Worm (Caenorhabditis elegans): ENCODE results near the gene cpna-3.

Gene cpna-3

DNA sequence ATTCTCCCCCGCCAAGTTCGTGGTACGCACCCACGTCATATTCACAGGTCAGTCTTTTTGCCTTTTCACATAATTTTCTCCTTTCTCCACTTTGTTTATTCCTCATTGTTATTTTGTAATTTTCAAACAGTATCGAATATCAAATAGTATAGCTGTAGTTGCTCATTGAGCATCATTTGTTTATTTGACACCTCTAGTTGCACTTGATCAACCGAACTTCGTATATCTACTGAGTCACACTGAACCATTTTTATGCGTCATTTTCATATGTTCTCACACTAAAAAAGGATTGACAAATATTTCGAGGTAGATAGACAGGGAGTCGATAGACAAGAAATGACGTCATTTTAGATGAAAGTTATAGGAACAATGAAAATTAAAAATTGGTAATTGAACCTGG, 23.6 kb downstream of the cpna-3 start:
- no peak for TF ChIP-seq pha-2 (tag; optimal IDR thresholded peaks at IDR 0.05)
- no peak for TF ChIP-seq ceh-34 (tag; optimal IDR thresholded peaks at IDR 0.05)
- TF ChIP-seq mec-3 (tag; optimal IDR thresholded peaks at IDR 0.05; ENCODE audit: borderline replicate concordance) = no peak
- TF ChIP-seq lin-11 (tag; optimal IDR thresholded peaks at IDR 0.05) = no peak
- TF ChIP-seq ceh-19 (GFP tag; optimal IDR thresholded peaks at IDR 0.05) = no peak
- no peak for TF ChIP-seq dve-1 (tag; optimal IDR thresholded peaks at IDR 0.05)
- no peak for TF ChIP-seq fkh-10 (GFP tag; optimal IDR thresholded peaks at IDR 0.05)
- no peak for TF ChIP-seq ceh-30 (tag; optimal IDR thresholded peaks at IDR 0.05)
- TF ChIP-seq ets-4 (tag; optimal IDR thresholded peaks at IDR 0.05) = no peak
- TF ChIP-seq ztf-16 (tag; optimal IDR thresholded peaks at IDR 0.05) = no peak
- TF ChIP-seq pros-1 (tag; optimal IDR thresholded peaks at IDR 0.05) = no peak
- no peak for TF ChIP-seq ama-1 (optimal IDR thresholded peaks at IDR 0.05)
- TF ChIP-seq syd-9 (tag; optimal IDR thresholded peaks at IDR 0.05) = no peak

DNA sequence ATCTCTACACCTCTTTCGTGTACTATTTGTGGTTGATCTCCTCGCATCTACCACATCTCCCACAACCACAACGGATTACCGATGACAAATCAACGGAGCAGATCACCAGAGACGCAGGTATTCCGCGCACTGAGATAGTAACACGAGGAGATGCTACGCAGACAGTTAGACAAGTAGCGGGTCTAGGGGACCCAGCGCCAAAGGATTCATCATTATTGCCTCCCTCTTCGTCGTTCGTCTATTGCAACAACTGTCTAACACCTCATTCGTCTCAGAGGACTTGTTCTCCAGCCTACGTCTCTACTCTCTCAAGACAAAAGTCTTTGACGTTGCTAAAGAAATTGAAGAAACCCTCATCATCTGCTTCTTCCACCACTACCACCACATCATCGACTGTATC, 24.9 kb downstream of the cpna-3 start:
- peak; percentile 31 for TF ChIP-seq ref-2 (tag; optimal IDR thresholded peaks at IDR 0.05)
- no peak for TF ChIP-seq sox-2 (GFP tag; IDR thresholded peaks at IDR 0.05)
- no peak for TF ChIP-seq dmd-4 (tag; optimal IDR thresholded peaks at IDR 0.05; ENCODE audit: borderline replicate concordance)
- TF ChIP-seq unc-55 (GFP tag; optimal IDR thresholded peaks at IDR 0.05) = peak; percentile 9
- peak; percentile 11 for TF ChIP-seq rnt-1 (tag; optimal IDR thresholded peaks at IDR 0.05)
- no peak for TF ChIP-seq fkh-6 (tag; optimal IDR thresholded peaks at IDR 0.05)
- TF ChIP-seq ceh-18 (tag; optimal IDR thresholded peaks at IDR 0.05) = peak; percentile 25
- TF ChIP-seq gmeb-2 (tag; optimal IDR thresholded peaks at IDR 0.05) = no peak
- TF ChIP-seq ceh-9 (tag; optimal IDR thresholded peaks at IDR 0.05) = no peak

DNA sequence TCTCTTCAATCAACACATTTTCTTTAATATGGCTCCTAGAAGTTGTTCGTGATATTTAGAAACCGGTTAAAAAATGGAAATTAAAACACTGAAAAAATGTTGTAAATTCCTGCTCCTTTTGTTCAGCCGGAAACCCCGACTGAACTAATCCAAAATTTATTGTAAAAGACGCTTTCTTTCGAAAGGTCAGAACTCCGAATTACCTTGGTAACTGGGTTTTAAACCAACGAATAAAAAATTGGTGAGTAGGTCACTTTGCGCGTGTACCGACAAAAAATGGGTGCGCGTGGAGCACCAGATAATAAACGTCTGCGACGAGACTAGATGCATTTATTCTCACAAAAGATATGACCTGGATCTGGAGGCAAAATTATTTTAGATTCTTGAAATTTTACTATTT, 34.0 kb downstream of the cpna-3 start:
- TF ChIP-seq madf-2 (tag; optimal IDR thresholded peaks at IDR 0.05) (no peak), nhr-232 (tag; optimal IDR thresholded peaks at IDR 0.05) (no peak), ceh-22 (tag; optimal IDR thresholded peaks at IDR 0.05) (no peak), rnt-1 (tag; optimal IDR thresholded peaks at IDR 0.05) (no peak), pros-1 (tag; optimal IDR thresholded peaks at IDR 0.05) (no peak), ceh-45 (GFP tag; IDR thresholded peaks at IDR 0.05) (no peak), unc-86 (tag; optimal IDR thresholded peaks at IDR 0.05) (no peak), ceh-34 (tag; optimal IDR thresholded peaks at IDR 0.05) (no peak), fkh-6 (tag; optimal IDR thresholded peaks at IDR 0.05) (no peak), pha-2 (tag; optimal IDR thresholded peaks at IDR 0.05) (no peak), Y22D7AL.16 (tag; optimal IDR thresholded peaks at IDR 0.05) (no peak), ceh-2 (tag; optimal IDR thresholded peaks at IDR 0.05) (no peak), ceh-31 (tag; optimal IDR thresholded peaks at IDR 0.05) (no peak), hlh-6 (tag; optimal IDR thresholded peaks at IDR 0.05) (no peak), K02D7.2 (tag; optimal IDR thresholded peaks at IDR 0.05) (no peak), unc-3 (GFP tag; conservative IDR thresholded peaks at IDR 0.05) (no peak), unc-3 (tag; optimal IDR thresholded peaks at IDR 0.05) (no peak), ztf-16 (tag; optimal IDR thresholded peaks at IDR 0.05) (no peak), nhr-11 (tag; optimal IDR thresholded peaks at IDR 0.05) (no peak), zip-5 (tag; optimal IDR thresholded peaks at IDR 0.05) (no peak), fax-1 (tag; optimal IDR thresholded peaks at IDR 0.05) (no peak)

DNA sequence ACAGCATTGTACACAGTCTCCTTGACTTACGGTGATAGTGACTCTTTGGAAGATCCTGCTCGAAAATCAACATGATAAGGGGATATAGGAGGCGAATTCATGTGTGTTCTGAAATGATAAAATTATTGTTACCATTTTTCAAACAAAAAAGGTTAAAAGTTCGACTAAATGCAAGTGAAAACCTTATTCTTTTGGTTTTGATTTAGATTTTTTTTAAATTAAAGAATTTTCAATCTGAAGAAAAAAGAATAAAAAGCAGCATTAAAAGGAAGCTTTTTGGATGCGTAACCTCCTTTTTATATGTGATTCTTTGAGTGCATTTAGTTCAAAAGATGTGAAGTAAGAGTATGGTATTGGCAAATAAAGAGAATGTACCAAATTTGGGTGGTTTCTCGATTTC, 38.7 kb downstream of the cpna-3 start, which contains the start of gene delm-1:
TSS of gene delm-1 (minus strand) at position 101 of the 400 bp plus-strand sequence.
- TF ChIP-seq dmd-4 (tag; optimal IDR thresholded peaks at IDR 0.05; ENCODE audit: borderline replicate concordance) (no peak), K09A11.1 (tag; optimal IDR thresholded peaks at IDR 0.05; ENCODE audit: insufficient read depth) (no peak), unc-3 (GFP tag; conservative IDR thresholded peaks at IDR 0.05) (no peak), unc-3 (tag; optimal IDR thresholded peaks at IDR 0.05) (no peak), Y22D7AL.16 (tag; optimal IDR thresholded peaks at IDR 0.05) (no peak), nhr-11 (tag; optimal IDR thresholded peaks at IDR 0.05) (no peak), fkh-10 (GFP tag; optimal IDR thresholded peaks at IDR 0.05) (no peak), npax-4 (tag; optimal IDR thresholded peaks at IDR 0.05) (no peak), hlh-8 (tag; optimal IDR thresholded peaks at IDR 0.05) (no peak), ceh-14 (tag; optimal IDR thresholded peaks at IDR 0.05) (no peak), nhr-232 (tag; optimal IDR thresholded peaks at IDR 0.05) (no peak), ceh-19 (GFP tag; optimal IDR thresholded peaks at IDR 0.05) (no peak), rnt-1 (tag; optimal IDR thresholded peaks at IDR 0.05) (no peak), hlh-6 (tag; optimal IDR thresholded peaks at IDR 0.05) (no peak), ama-1 (optimal IDR thresholded peaks at IDR 0.05) (no peak), ceh-9 (tag; optimal IDR thresholded peaks at IDR 0.05) (no peak), gmeb-2 (tag; optimal IDR thresholded peaks at IDR 0.05) (no peak), F13H6.1 (tag; optimal IDR thresholded peaks at IDR 0.05) (no peak)

Measured in whole organism, late embryonic.